Fruit fly (Drosophila melanogaster): ENCODE measurements around the gene rdx.

The rdx gene

DNA sequence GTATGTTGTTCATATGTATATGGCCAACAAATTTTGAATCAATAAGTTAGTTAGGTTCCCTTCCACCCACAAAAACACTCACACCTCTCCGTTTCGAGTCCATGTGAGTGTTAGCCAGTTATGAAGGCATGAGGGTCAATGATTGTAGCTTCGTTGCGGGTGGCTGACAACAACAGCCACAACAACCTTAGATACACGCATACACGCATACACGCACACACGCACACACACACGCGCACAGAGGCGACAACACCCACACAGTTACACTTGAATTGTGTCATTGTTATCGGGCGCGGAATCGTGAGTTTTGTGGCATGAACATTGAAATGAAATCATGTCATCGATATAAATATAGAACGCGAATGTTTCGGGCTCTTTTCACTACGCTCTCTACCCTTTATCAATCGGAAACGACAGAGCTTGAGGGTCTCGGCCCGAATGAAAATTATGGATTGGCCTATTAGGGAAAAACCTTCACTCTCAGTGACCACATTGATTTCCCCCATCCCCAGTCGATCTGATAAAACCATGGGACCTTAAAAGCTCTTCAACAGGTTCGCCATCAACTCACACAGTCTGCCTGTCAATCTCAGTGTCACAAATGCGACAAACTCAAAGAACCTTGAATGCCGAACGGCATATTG lies 12.3 kb downstream of the rdx start:
- TF ChIP-seq CG17801 (GFP tag; optimal IDR thresholded peaks at IDR 0.05; ENCODE audit: partially characterized antibody), result no peak

DNA sequence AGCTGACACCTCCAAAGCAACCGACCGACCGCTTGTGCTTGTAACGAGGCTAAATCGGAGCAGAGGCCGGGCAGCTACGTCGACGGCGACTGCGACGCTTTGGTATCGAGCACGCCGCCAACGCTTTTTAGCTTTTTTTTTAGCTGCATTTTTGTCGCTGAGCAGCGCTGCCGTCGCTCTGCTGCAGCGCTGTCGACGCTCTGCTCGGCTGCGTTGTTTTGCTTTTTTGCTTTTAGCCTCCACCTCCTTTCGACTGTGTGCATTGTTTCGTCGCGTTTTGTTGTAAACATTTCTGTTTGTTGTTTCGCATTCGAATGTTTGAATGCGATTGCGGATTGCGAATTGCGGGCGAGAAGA lies 13.4 kb downstream of the rdx start:
- no peak for TF ChIP-seq CG17801 (GFP tag; optimal IDR thresholded peaks at IDR 0.05; ENCODE audit: partially characterized antibody)

DNA sequence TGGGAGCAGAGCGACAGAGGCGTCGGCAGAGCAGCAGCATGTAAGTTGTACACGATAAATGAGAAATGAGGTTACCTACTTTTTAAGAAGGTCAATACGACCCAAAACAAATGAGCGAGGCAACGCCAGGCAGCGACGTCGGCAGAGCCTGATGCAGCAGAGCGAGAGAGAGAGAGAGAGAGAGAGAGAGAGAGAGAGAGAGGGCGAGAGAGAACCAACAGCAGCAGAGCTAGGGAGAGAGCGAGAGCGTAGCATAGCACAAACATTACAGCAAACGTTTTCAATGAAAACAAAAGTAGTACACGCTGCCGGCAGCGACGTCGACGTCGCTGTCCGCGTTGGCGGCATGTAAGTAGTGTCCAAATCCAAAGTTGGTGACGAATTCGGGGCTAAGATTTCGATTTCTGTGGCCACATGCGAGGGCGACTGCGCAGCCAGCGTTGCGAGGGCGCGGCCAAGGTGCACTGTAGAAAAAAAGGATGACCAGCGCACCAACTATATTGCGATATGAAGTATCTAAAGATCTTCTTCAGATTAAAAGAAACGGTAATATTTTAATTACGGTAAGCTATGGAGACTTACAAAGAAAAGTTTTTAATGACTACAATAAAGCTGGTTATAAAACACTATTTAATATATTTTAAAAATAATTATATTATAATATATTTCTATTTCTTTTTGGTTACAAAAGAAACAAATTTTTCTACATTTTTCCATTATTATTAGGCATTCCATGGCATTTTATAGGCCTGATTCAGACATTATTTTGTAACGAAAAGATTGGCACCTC lies 14.0 kb downstream of the rdx start:
- TF ChIP-seq CG17801 (GFP tag; optimal IDR thresholded peaks at IDR 0.05; ENCODE audit: partially characterized antibody), result peak; percentile 28

DNA sequence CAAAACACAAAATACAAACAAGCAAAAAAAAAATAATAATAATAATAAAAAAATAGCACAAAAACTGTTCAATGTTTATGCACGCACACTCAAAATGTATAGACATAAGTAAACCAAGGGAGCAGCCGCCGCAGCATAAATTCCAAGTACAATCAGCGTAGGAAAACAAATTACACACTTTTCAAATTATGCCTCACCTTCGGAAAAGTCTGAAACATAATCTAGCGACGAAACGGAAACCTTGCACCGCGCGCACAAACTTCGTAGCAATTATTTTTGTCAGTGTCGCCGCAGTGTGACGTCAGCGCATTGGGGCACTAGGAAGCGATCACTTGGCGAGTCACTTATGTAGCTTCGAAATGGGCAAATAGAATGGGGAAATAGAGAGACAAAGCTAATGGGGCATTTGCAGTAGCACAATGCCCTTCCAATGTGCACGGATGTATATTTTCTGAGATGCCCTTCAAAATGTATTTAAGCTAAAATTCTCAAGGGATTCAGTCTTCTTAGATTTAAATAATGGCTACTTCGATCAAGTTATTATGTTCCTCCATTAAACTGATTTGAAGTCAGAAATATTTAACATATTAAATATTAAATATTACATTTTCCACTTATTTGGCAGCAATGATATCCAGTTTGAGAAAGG lies 15.0 kb downstream of the rdx start:
- no peak for TF ChIP-seq CG17801 (GFP tag; optimal IDR thresholded peaks at IDR 0.05; ENCODE audit: partially characterized antibody)

DNA sequence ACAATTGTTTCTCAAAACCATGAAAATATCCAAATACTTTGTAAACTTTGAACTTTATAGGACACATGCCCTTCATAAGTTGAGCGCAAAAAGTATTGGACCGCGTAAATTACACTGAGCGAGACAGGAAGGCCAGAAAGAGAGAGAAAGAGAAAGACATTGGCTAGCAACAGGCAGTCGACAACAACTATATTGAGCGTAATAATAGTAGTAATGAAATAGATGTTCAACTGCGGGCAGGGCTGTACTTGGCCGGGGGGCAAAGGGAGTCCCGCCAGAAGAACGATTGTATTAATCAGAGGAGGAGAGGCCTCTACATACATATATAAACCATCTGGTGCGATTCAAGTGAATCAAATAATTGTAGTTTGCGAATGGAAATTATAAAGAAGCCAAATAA lies 17.3 kb downstream of the rdx start:
- no peak for TF ChIP-seq CG17801 (GFP tag; optimal IDR thresholded peaks at IDR 0.05; ENCODE audit: partially characterized antibody)

DNA sequence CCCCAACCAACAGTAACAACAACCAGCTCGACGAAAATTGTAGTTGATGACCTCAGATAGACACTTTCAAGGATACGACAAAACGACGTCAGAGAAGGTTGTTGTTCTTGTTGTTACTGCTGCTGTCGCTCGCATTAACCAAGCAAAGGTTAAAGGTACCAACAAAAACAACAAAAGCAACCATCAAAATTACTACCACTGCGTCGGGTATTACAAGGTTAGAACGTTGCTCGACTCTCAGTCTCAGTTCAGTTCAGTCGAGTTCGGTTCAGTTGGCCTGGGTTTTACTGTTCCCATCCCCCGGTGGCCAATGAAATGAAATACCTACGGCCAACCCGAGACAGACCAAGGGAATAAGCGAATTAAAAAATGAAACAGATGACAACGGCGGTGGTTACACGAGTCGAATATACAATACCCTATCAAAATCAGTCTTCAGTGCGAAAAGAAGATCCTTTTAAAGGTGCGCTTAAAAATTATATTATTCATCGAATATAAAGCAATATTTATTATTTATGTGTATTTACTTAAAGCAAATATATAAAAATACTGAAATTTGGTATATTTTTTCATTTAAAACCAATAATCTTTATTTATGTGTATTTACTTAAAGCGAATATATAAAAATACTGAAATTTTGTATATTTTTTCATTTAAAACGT lies 17.9 kb downstream of the rdx start:
- no peak for TF ChIP-seq CG17801 (GFP tag; optimal IDR thresholded peaks at IDR 0.05; ENCODE audit: partially characterized antibody)

DNA sequence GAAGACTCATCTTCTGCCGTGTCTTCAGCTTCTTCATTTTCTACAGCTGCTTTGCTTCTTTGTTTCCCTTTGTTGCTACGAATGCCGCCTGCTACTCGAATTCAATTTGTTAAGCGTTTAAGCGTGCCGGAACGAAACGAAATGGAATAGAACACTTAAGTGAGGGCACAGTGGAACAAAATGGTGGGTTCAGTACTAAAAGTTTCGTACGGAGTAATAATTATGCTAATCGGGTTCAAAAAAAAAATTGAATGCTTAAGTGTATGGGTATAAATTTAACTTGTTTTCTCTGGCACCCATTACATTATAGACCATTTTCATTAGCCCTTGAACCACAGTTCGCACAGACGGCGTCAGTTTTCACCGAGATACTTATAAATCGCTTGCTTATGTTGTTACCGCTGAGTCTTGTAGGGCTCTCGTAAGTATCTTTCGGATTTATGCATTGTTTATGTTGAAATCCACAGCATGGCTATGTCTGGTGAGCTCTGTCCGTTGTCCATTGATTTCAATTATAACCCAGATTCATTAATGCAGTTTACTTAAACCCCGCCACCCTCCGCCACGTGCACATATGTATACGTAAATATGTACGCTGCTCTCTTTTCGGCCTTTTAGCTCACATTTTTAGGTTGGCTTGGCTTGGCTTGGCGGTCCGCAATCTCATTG lies 19.2 kb downstream of the rdx start:
- peak; percentile 48 for TF ChIP-seq CG17801 (GFP tag; optimal IDR thresholded peaks at IDR 0.05; ENCODE audit: partially characterized antibody)

DNA sequence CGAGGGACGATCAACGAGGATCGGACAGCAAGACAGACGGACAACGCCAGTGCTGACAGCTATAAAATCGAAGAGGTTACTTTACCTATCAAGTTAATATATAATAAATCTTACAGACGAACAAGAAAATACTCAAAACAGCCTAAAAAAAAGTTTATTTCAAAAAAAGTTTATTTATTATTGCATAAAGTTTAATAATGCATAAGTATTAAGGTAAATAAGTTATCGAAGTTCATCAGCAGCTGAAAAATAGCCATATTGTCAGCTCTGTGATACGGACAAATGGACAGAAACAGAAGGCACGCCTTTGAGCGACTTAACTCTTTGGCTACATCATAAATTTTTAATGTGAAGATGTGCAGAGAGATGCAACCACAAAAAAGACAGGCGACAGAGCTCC lies 20.2 kb downstream of the rdx start:
- TF ChIP-seq CG17801 (GFP tag; optimal IDR thresholded peaks at IDR 0.05; ENCODE audit: partially characterized antibody), result no peak

DNA sequence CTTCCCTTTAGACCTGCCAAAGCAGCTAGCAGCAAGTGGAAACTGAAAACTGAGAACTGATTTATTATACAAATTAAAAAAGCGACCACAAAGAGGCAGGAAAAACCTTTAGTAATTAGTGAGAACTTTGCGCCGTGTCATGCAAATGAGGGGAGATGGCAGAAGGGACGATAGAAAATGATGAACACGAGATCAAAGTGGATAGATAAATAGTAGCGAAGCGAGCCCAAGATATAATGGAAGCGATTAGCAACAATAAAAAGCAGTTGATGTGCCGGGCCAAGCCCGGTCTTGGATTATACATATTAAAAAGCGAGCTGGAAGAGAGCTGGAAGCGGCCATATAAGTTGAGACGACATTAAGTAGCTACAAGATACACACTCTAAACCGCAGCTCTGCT lies 20.7 kb downstream of the rdx start:
- no peak for TF ChIP-seq CG17801 (GFP tag; optimal IDR thresholded peaks at IDR 0.05; ENCODE audit: partially characterized antibody)

DNA sequence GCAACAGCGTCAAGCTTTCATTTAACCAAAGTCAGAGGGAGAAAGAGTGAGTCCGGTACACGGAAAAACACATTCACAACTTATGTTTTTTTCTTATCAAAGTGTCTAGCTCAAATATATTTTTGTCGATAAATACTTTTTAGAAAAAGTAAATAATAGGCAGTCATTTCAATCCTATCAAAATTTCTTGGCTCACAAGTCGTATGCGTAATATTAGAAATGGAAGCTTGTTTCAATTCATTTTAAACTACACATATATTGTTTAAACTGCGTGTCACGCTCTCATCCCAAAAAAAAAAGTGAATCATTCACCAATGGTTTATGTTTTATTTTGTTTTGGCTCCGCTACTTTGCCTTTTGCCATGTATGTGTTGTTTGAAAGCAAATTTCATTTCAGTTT lies 22.2 kb downstream of the rdx start:
- no peak for TF ChIP-seq CG17801 (GFP tag; optimal IDR thresholded peaks at IDR 0.05; ENCODE audit: partially characterized antibody)

DNA sequence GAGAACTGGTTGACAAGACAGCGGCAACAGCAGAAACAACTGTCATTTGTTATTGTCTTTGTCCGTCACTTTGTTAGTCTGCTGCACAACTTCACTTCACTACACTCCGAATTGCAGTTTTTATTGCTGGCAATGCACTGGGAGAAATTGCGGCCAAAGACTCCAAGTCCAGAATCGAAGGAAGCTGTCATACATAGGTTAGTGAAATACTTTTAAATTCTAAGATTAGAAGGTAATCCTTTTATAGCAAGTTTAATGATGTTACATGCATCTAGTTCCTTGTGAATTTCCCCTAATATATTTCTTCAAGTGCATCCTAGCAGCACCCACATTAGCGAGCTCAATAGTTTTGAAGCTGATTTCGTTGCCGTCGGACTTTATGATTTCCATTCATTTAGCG lies 23.0 kb downstream of the rdx start:
- TF ChIP-seq CG17801 (GFP tag; optimal IDR thresholded peaks at IDR 0.05; ENCODE audit: partially characterized antibody), result no peak

DNA sequence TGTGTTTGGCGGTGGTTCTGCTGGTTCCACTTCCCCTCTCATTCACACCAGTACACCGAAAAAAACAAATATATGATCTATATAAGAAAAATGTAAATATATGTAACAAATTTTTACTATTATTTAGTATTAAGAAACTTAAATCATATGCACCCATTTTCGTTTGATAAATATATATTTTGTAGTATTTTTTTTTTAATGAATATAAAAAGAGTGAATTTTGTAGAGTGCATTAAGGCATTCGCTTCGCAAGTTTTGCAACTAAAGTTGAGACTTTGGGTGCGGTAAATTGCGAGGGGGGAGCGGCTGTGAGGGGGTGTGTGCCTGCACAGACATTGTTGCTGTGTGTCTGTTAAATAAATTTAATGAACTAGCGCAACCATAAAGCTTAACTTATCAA lies 24.3 kb downstream of the rdx start:
- TF ChIP-seq CG17801 (GFP tag; optimal IDR thresholded peaks at IDR 0.05; ENCODE audit: partially characterized antibody), result no peak

DNA sequence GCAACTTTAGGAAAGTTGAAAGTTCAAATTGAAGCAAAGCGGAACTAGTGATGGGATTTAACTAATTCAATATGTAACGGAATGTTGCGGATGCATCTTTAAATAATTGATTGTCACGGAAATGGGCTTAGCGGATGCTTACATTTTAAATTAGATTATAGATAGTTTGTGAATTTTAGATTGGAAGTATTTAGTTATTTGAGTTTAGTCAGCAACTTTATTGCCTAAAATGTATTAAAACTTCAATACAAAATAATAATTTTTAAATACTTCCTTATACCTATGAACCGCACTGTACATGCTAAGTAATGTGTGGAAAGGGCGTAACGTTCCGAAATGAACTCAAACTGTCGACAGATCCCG lies 25.0 kb downstream of the rdx start:
- TF ChIP-seq CG17801 (GFP tag; optimal IDR thresholded peaks at IDR 0.05; ENCODE audit: partially characterized antibody), result no peak

DNA sequence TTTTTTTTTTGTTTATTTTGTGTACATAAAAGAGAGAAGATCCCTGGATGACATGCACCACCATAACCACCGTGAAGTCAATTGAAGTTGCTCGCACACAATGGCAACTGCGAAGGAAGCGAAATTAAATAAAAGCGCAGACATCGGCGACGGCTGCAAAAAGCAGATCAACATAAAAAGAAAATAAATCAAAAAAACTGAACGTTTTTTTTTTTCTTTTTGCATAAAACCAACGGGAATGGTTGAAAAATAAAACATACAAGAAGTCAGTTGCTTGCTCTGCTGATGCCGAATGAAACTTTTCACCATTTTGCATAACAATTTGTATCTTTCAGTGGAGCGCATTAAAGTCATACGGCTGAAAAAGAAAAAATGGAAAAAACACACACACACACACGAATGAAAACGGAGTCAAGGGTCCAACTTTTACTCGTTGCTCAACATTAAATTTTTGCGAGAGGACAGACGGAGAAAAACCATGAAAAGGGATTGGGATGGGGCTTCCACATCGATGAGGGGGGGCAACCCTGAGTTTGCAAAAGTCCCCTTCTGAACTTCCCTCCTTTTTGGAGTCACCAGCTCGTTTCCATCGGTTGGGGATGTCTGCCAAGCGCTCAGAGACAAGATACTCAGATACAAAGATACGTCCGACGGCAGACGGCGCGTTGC lies 25.5 kb downstream of the rdx start:
- TF ChIP-seq CG17801 (GFP tag; optimal IDR thresholded peaks at IDR 0.05; ENCODE audit: partially characterized antibody), result no peak

DNA sequence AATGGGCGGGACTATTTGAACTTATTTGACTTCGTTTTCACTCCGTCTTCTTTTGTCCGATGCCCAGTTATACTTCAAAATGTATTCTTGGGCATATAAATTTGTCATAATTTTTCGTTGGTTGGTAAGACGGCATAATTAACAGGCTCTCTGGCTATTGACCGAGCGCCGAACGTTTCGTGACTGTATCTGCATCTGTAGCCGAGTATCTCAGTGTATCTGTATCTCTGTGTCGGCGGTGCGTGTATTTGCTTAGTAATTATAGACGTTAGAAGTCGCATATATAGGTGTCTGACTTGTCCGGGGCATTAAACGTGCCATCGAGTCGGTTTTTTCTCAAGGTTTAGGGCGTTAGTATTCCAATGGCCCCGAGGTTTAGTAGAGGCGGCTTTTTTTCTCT lies 26.7 kb downstream of the rdx start:
- no peak for TF ChIP-seq CG17801 (GFP tag; optimal IDR thresholded peaks at IDR 0.05; ENCODE audit: partially characterized antibody)
